Worm (Caenorhabditis elegans): ENCODE measurements around the gene F41B5.1.

Gene F41B5.1

ce11 chrV:2238012-2238411 lies 17.3 kb upstream of the F41B5.1 start:
- TF ChIP-seq ceh-82 (tag; optimal IDR thresholded peaks at IDR 0.05), result no peak
- TF ChIP-seq fos-1 (tag; optimal IDR thresholded peaks at IDR 0.05), result no peak
- TF ChIP-seq daf-8 (GFP tag; IDR thresholded peaks at IDR 0.05), result no peak
- no peak for TF ChIP-seq tra-1 (GFP tag; IDR thresholded peaks at IDR 0.05)
- no peak for TF ChIP-seq cey-2 (tag; optimal IDR thresholded peaks at IDR 0.05; ENCODE audit: borderline replicate concordance, insufficient read depth)
- no peak for TF ChIP-seq nhr-102 (tag; optimal IDR thresholded peaks at IDR 0.05)
- no peak for TF ChIP-seq daf-16 (GFP tag; optimal IDR thresholded peaks at IDR 0.05)
- peak; percentile 37 for TF ChIP-seq daf-16 (tag; optimal IDR thresholded peaks at IDR 0.05)
- peak; percentile 28 for TF ChIP-seq nhr-28 (tag; optimal IDR thresholded peaks at IDR 0.05)
- TF ChIP-seq dve-1 (tag; optimal IDR thresholded peaks at IDR 0.05; ENCODE audit: insufficient read depth), result peak; percentile 14
- no peak for TF ChIP-seq R02D3.7 (tag; optimal IDR thresholded peaks at IDR 0.05)
- no peak for TF ChIP-seq skn-1 (tag; optimal IDR thresholded peaks at IDR 0.05)
- peak in 1 of 2 experiments; percentile 28 for TF ChIP-seq unc-62 (GFP tag; optimal IDR thresholded peaks at IDR 0.05 in 1 of 2)
- TF ChIP-seq unc-62 (tag; optimal IDR thresholded peaks at IDR 0.05), result no peak
- no peak for TF ChIP-seq ZK337.2 (GFP tag; IDR thresholded peaks at IDR 0.05)
- TF ChIP-seq lin-38 (GFP tag; IDR thresholded peaks at IDR 0.05), result no peak
- TF ChIP-seq sdz-12 (GFP tag; optimal IDR thresholded peaks at IDR 0.05), result no peak
- TF ChIP-seq ztf-11 (tag; optimal IDR thresholded peaks at IDR 0.05), result no peak
- no peak for TF ChIP-seq hlh-11 (tag; optimal IDR thresholded peaks at IDR 0.05)

ce11 chrV:2242630-2243029 lies 12.7 kb upstream of the F41B5.1 start, which contains the start of gene cyp-33C3:
Gene cyp-33C3 (plus strand): TSS chrV:2242778.
- TF ChIP-seq hif-1 (tag; optimal IDR thresholded peaks at IDR 0.05) (no peak), dmd-6 (GFP tag; IDR thresholded peaks at IDR 0.05) (peak; percentile 28; the same call in 1 of the 2 replicates), nhr-28 (tag; optimal IDR thresholded peaks at IDR 0.05) (peak; percentile 84), fos-1 (tag; optimal IDR thresholded peaks at IDR 0.05) (no peak), lin-1 (GFP tag; IDR thresholded peaks at IDR 0.05) (no peak), daf-16 (GFP tag; optimal IDR thresholded peaks at IDR 0.05) (no peak), daf-16 (tag; optimal IDR thresholded peaks at IDR 0.05) (peak; percentile 9)

- no peak for TF ChIP-seq aha-1 (tag)
- no peak for TF ChIP-seq snpc-4 (tag; optimal IDR thresholded peaks at IDR 0.05)
- no peak for TF ChIP-seq F26F4.8 (GFP tag; conservative IDR thresholded peaks at IDR 0.05)
- TF ChIP-seq mdl-1 (tag; optimal IDR thresholded peaks at IDR 0.05), result no peak
- peak; percentile 5 for TF ChIP-seq duxl-1 (tag; optimal IDR thresholded peaks at IDR 0.05; ENCODE audit: poor library complexity)
- TF ChIP-seq dmd-6 (GFP tag; IDR thresholded peaks at IDR 0.05), result peak; percentile 70
- TF ChIP-seq tag-97 (GFP tag; IDR thresholded peaks at IDR 0.05), result no peak
- no peak for TF ChIP-seq ceh-32 (tag; optimal IDR thresholded peaks at IDR 0.05; ENCODE audit: poor library complexity)
- peak; percentile 98 for TF ChIP-seq nhr-28 (tag; optimal IDR thresholded peaks at IDR 0.05)
- TF ChIP-seq ctbp-1 (GFP tag; IDR thresholded peaks at IDR 0.05), result no peak
- TF ChIP-seq daf-16 (GFP tag; optimal IDR thresholded peaks at IDR 0.05), result no peak
- TF ChIP-seq daf-16 (tag; optimal IDR thresholded peaks at IDR 0.05), result peak; percentile 46
- TF ChIP-seq lir-3 (tag; optimal IDR thresholded peaks at IDR 0.05), result no peak
- peak; percentile 23 for TF ChIP-seq pqm-1 (tag; optimal IDR thresholded peaks at IDR 0.05)
- peak; percentile 54 for TF ChIP-seq dve-1 (tag; optimal IDR thresholded peaks at IDR 0.05; ENCODE audit: insufficient read depth)
- TF ChIP-seq F37D6.2 (tag; optimal IDR thresholded peaks at IDR 0.05), result no peak
- no peak for TF ChIP-seq mxl-3 (GFP tag; optimal IDR thresholded peaks at IDR 0.05)
- no peak for TF ChIP-seq ceh-28 (tag; optimal IDR thresholded peaks at IDR 0.05)
- no peak for TF ChIP-seq lin-15B (tag; optimal IDR thresholded peaks at IDR 0.05)
- TF ChIP-seq lin-1 (GFP tag; IDR thresholded peaks at IDR 0.05), result 0 out of 2 replicates have a peak, but pooled peaks have one; percentile 41
- no peak for TF ChIP-seq daf-8 (GFP tag; IDR thresholded peaks at IDR 0.05)
- TF ChIP-seq D1046.2 (GFP tag; IDR thresholded peaks at IDR 0.05), result no peak
- no peak for TF ChIP-seq set-16 (GFP tag; IDR thresholded peaks at IDR 0.05)
- no peak for TF ChIP-seq nhr-77 (tag; optimal IDR thresholded peaks at IDR 0.05)
- TF ChIP-seq hlh-11 (tag; optimal IDR thresholded peaks at IDR 0.05), result peak; percentile 25
- TF ChIP-seq lin-13 (GFP tag; optimal IDR thresholded peaks at IDR 0.05), result no peak
- TF ChIP-seq mes-2 (tag; optimal IDR thresholded peaks at IDR 0.05; ENCODE audit: poor library complexity, severe bottlenecking), result no peak
- no peak for TF ChIP-seq nhr-11 (tag; optimal IDR thresholded peaks at IDR 0.05)
- no peak for TF ChIP-seq madf-9 (GFP tag; conservative IDR thresholded peaks at IDR 0.05)
- TF ChIP-seq ces-1 (GFP tag; optimal IDR thresholded peaks at IDR 0.05), result no peak
- no peak for TF ChIP-seq lin-38 (GFP tag; IDR thresholded peaks at IDR 0.05)
- TF ChIP-seq ceh-20 (GFP tag; IDR thresholded peaks at IDR 0.05), result no peak
Measured at ce11 chrV:2244751-2245150, 10.6 kb upstream of the F41B5.1 start, which contains the start of gene cyp-33C5. Gene cyp-33C5 (plus strand): TSS chrV:2245004.

All from whole organism, L4 larva.